Fruit fly (Drosophila melanogaster) whole organism, embryonic: ENCODE measurements around the gene tra.
A peak's percentile ranks its signal among the peaks of the same experiment; 100 is the strongest.

Source experiments
- Atf-2 ChIP-seq: fragments of 200-800 bp; sonication (Bioruptor generic); optimal IDR thresholded peaks from 2 replicates; lab custom pipeline; 2016; ENCODE audit warnings: missing biosample characterization, missing genetic modification characterization
- CG10209 ChIP-seq: fragments of 200-800 bp; sonication (Bioruptor generic); optimal IDR thresholded peaks from 3 replicates; lab custom pipeline; 2017; ENCODE audit warnings: missing biosample characterization, mild to moderate bottlenecking, missing genetic modification characterization, missing genetic modification reagents
- CG10267 ChIP-seq: fragments of 200-800 bp; sonication (Bioruptor generic); optimal IDR thresholded peaks from 2 replicates; lab custom pipeline; 2018; ENCODE audit warnings: missing biosample characterization, mild to moderate bottlenecking, missing genetic modification characterization, moderate library complexity
- CG10543 ChIP-seq: fragments of 200-800 bp; sonication (Bioruptor generic); optimal IDR thresholded peaks from 3 replicates; lab custom pipeline; 2017; ENCODE audit warnings: missing biosample characterization, mild to moderate bottlenecking, missing genetic modification characterization, moderate library complexity
- CG10959 ChIP-seq: fragments of 200-800 bp; sonication (Bioruptor generic); IDR thresholded peaks from 2 replicates; pipeline ENCODE4 v1.3.6; 2022; ENCODE audit warnings: missing biosample characterization, missing genetic modification characterization
- CG11456 ChIP-seq: fragments of 200-800 bp; sonication (Bioruptor generic); IDR thresholded peaks from 3 replicates; pipeline ENCODE4 v1.3.6; 2022; ENCODE audit warnings: missing biosample characterization, missing genetic modification characterization
- CG11695 ChIP-seq: fragments of 200-800 bp; sonication (Bioruptor generic); IDR thresholded peaks from 3 replicates; pipeline ENCODE4 v1.3.6; 2022; ENCODE audit warnings: missing biosample characterization, missing genetic modification characterization
- CG11696 ChIP-seq: fragments of 200-800 bp; sonication (Bioruptor generic); IDR thresholded peaks from 2 replicates; pipeline ENCODE4 v1.3.6; 2022; ENCODE audit warnings: missing biosample characterization, missing genetic modification characterization
- CG13123 ChIP-seq: fragments of 200-800 bp; sonication (Bioruptor generic); optimal IDR thresholded peaks from 2 replicates; lab custom pipeline; 2016; ENCODE audit warnings: missing biosample characterization, missing genetic modification characterization
- CG13296 ChIP-seq: fragments of 200-800 bp; sonication (Bioruptor generic); optimal IDR thresholded peaks from 3 replicates; lab custom pipeline; 2018; ENCODE audit warnings: missing biosample characterization, mild to moderate bottlenecking, missing genetic modification characterization
- CG15073 ChIP-seq: fragments of 200-800 bp; sonication (Bioruptor generic); optimal IDR thresholded peaks from 2 replicates; lab custom pipeline; 2016; ENCODE audit warnings: missing biosample characterization, missing genetic modification characterization
- CG15696 ChIP-seq: fragments of 200-800 bp; sonication (Bioruptor generic); optimal IDR thresholded peaks from 2 replicates; lab custom pipeline; 2019; ENCODE audit warnings: missing biosample characterization, mild to moderate bottlenecking, missing genetic modification characterization, moderate library complexity
- CG18476 ChIP-seq: fragments of 200-800 bp; sonication (Bioruptor generic); optimal IDR thresholded peaks from 2 replicates; lab custom pipeline; 2016; ENCODE audit warnings: missing biosample characterization, mild to moderate bottlenecking, missing genetic modification characterization
- CG2116 ChIP-seq: fragments of 200-800 bp; sonication (Bioruptor generic); optimal IDR thresholded peaks from 3 replicates; lab custom pipeline; 2018; ENCODE audit warnings: missing biosample characterization, mild to moderate bottlenecking, missing genetic modification characterization
- CG3163 ChIP-seq: fragments of 200-800 bp; sonication (Bioruptor generic); optimal IDR thresholded peaks from 3 replicates; lab custom pipeline; 2016; ENCODE audit warnings: missing biosample characterization, missing genetic modification characterization
- CG32532 ChIP-seq: fragments of 200-800 bp; sonication (Bioruptor generic); IDR thresholded peaks from 2 replicates; pipeline ENCODE4 v1.3.6; 2022; ENCODE audit warnings: missing biosample characterization, missing genetic modification characterization
- CG32767 ChIP-seq: fragments of 200-800 bp; sonication (Bioruptor generic); IDR thresholded peaks from 2 replicates; pipeline ENCODE4 v1.3.6; 2022; ENCODE audit warnings: missing biosample characterization, missing genetic modification characterization
- CG34376 ChIP-seq: fragments of 200-800 bp; sonication (Bioruptor generic); optimal IDR thresholded peaks from 2 replicates; lab custom pipeline; 2018; ENCODE audit warnings: missing biosample characterization, mild to moderate bottlenecking, missing genetic modification characterization
- CG6254 ChIP-seq: fragments of 200-800 bp; sonication (Bioruptor generic); optimal IDR thresholded peaks from 3 replicates; lab custom pipeline; 2017; ENCODE audit warnings: mild to moderate bottlenecking, missing biosample characterization, missing genetic modification reagents, missing genetic modification characterization
- CG6272 ChIP-seq: fragments of 200-800 bp; sonication (Bioruptor generic); IDR thresholded peaks from 2 replicates; pipeline ENCODE4 v1.3.6; 2022; ENCODE audit warnings: missing biosample characterization, missing genetic modification characterization
- D ChIP-seq, 2 experiments: fragments of 200-800 bp in 1 of 2; fragments of >200 bp in 1 of 2; sonication (Bioruptor generic) in 1 of 2; optimal IDR thresholded peaks; 2 replicates in 1 of 2; 3 replicates in 1 of 2; lab custom pipeline; 2017; ENCODE audit warnings: mild to moderate bottlenecking in 1 of 2, missing biosample characterization in 1 of 2, missing genetic modification characterization in 1 of 2, missing genetic modification reagents in 1 of 2
- Dek ChIP-seq: fragments of 200-800 bp; sonication (Bioruptor generic); optimal IDR thresholded peaks from 3 replicates; lab custom pipeline; 2019; ENCODE audit warnings: missing biosample characterization, mild to moderate bottlenecking, missing genetic modification characterization, moderate library complexity
- Gug ChIP-seq: fragments of 200-800 bp; sonication (Bioruptor generic); IDR thresholded peaks from 4 replicates; pipeline ENCODE4 v1.3.6; 2022; ENCODE audit warnings: missing biosample characterization, missing genetic modification characterization
- Hr39 ChIP-seq: fragments of >200 bp; optimal IDR thresholded peaks from 2 replicates; lab custom pipeline; 2017
- MTF-1 ChIP-seq: fragments of 200-800 bp; sonication (Bioruptor generic); optimal IDR thresholded peaks from 2 replicates; lab custom pipeline; 2018; ENCODE audit warnings: missing biosample characterization, mild to moderate bottlenecking, missing genetic modification characterization, borderline replicate concordance
- Nf-YC ChIP-seq: fragments of 200-800 bp; optimal IDR thresholded peaks from 3 replicates; lab custom pipeline; 2019; ENCODE audit warnings: missing biosample characterization, mild to moderate bottlenecking, missing genetic modification characterization, moderate library complexity
- Poxn ChIP-seq: fragments of 200-800 bp; sonication (Bioruptor generic); IDR thresholded peaks from 2 replicates; pipeline ENCODE4 v1.3.6; 2022; ENCODE audit warnings: missing biosample characterization, missing genetic modification characterization
- Sry-β ChIP-seq: fragments of 200-800 bp; sonication (Bioruptor generic); optimal IDR thresholded peaks from 2 replicates; lab custom pipeline; 2018; ENCODE audit warnings: missing biosample characterization, mild to moderate bottlenecking, missing genetic modification characterization, moderate library complexity
- Ssrp ChIP-seq: fragments of 200-800 bp; sonication (Bioruptor generic); optimal IDR thresholded peaks from 2 replicates; lab custom pipeline; 2018; ENCODE audit warnings: missing biosample characterization, mild to moderate bottlenecking, missing genetic modification characterization, moderate library complexity
- Vsx1 ChIP-seq: fragments of 200-800 bp; sonication (Bioruptor generic); optimal IDR thresholded peaks from 2 replicates; lab custom pipeline; 2017; ENCODE audit warnings: missing biosample characterization, mild to moderate bottlenecking, missing genetic modification characterization, missing genetic modification reagents
- amos ChIP-seq: fragments of 200-800 bp; sonication (Bioruptor generic); IDR thresholded peaks from 2 replicates; pipeline ENCODE4 v1.3.6; 2022; ENCODE audit warnings: missing biosample characterization, missing genetic modification characterization; ENCODE audit not compliant: partially characterized antibody
- ara ChIP-seq: fragments of 200-800 bp; sonication (Bioruptor generic); IDR thresholded peaks from 2 replicates; pipeline ENCODE4 v1.3.6; 2022; ENCODE audit warnings: missing biosample characterization, missing genetic modification characterization
- bsh ChIP-seq, 2 experiments: fragments of 200-800 bp; sonication (Bioruptor generic); optimal IDR thresholded peaks; 2 replicates each; lab custom pipeline; 2017 to 2018; ENCODE audit warnings: mild to moderate bottlenecking in 2 of 2, missing biosample characterization in 2 of 2, missing genetic modification characterization in 2 of 2, moderate library complexity in 1 of 2
- cad ChIP-seq: fragments of >200 bp; optimal IDR thresholded peaks from 2 replicates; lab custom pipeline; 2017; ENCODE audit warnings: missing biosample characterization, missing genetic modification characterization
- chm ChIP-seq: fragments of 200-800 bp; sonication (Bioruptor generic); IDR thresholded peaks from 2 replicates; pipeline ENCODE4 v1.3.6; 2022; ENCODE audit warnings: missing biosample characterization, missing genetic modification characterization
- cwo ChIP-seq: fragments of 200-800 bp; sonication (Bioruptor generic); optimal IDR thresholded peaks from 3 replicates; lab custom pipeline; 2017; ENCODE audit warnings: missing biosample characterization, missing genetic modification characterization, mild to moderate bottlenecking, moderate library complexity, missing genetic modification reagents
- danr ChIP-seq: fragments of 200-800 bp; sonication (Bioruptor generic); IDR thresholded peaks from 2 replicates; pipeline ENCODE4 v1.3.6; 2022; ENCODE audit warnings: missing biosample characterization, missing genetic modification characterization
- eve ChIP-seq, 2 experiments: fragments of >200 bp; optimal IDR thresholded peaks; 2 replicates each; lab custom pipeline; 2017; ENCODE audit warnings: missing biosample characterization in 2 of 2, missing genetic modification characterization in 2 of 2
- h ChIP-seq: fragments of >200 bp; optimal IDR thresholded peaks from 2 replicates; lab custom pipeline; 2017
- ind ChIP-seq: fragments of 200-800 bp; sonication (Bioruptor generic); optimal IDR thresholded peaks from 3 replicates; lab custom pipeline; 2016; ENCODE audit warnings: missing biosample characterization, missing genetic modification characterization
- jigr1 ChIP-seq: fragments of 200-800 bp; sonication (Bioruptor generic); IDR thresholded peaks from 3 replicates; pipeline ENCODE4 v1.3.6; 2022; ENCODE audit warnings: missing biosample characterization, missing genetic modification characterization
- jumu ChIP-seq: fragments of 200-800 bp; sonication (Bioruptor generic); optimal IDR thresholded peaks from 3 replicates; lab custom pipeline; 2016; ENCODE audit warnings: missing biosample characterization, missing genetic modification characterization
- mld ChIP-seq: fragments of 200-800 bp; sonication (Bioruptor generic); IDR thresholded peaks from 3 replicates; pipeline ENCODE4 v1.3.6; 2022; ENCODE audit warnings: missing biosample characterization, missing genetic modification characterization; ENCODE audit not compliant: partially characterized antibody
- odd ChIP-seq: fragments of 200-800 bp; sonication (Bioruptor generic); optimal IDR thresholded peaks from 2 replicates; lab custom pipeline; 2017; ENCODE audit warnings: missing biosample characterization, mild to moderate bottlenecking, missing genetic modification characterization
- pum ChIP-seq: fragments of 200-800 bp; sonication (Bioruptor generic); optimal IDR thresholded peaks from 2 replicates; lab custom pipeline; 2016; ENCODE audit warnings: missing biosample characterization, missing genetic modification characterization
- sens-2 ChIP-seq: fragments of 200-800 bp; sonication (Bioruptor generic); IDR thresholded peaks from 2 replicates; pipeline ENCODE4 v1.3.6; 2022; ENCODE audit warnings: missing biosample characterization, missing genetic modification characterization
- sim ChIP-seq: fragments of 200-800 bp; sonication (Bioruptor generic); IDR thresholded peaks from 2 replicates; pipeline ENCODE4 v1.3.6; 2022; ENCODE audit warnings: missing biosample characterization, missing genetic modification characterization
- sr ChIP-seq: fragments of 200-800 bp; sonication (Bioruptor generic); IDR thresholded peaks from 3 replicates; pipeline ENCODE4 v1.3.6; 2022; ENCODE audit warnings: missing biosample characterization, missing genetic modification characterization
- tgo ChIP-seq: fragments of 200-800 bp; sonication (Bioruptor generic); IDR thresholded peaks from 3 replicates; pipeline ENCODE4 v1.3.6; 2022; ENCODE audit warnings: missing biosample characterization, missing genetic modification characterization
- tup ChIP-seq: fragments of 200-800 bp; sonication (Bioruptor generic); optimal IDR thresholded peaks from 2 replicates; lab custom pipeline; 2016; ENCODE audit warnings: missing biosample characterization, mild to moderate bottlenecking, missing genetic modification characterization, moderate library complexity
- zfh2 ChIP-seq: fragments of 200-800 bp; sonication (Bioruptor generic); optimal IDR thresholded peaks from 2 replicates; lab custom pipeline; 2016; ENCODE audit warnings: missing biosample characterization, missing genetic modification characterization

The tra gene

dm6 chr3L:16612152-16612551 lies 21.3 kb upstream of the tra start, which contains the start of gene CG4101 (continued):
- TF ChIP-seq Nf-YC, result peak; percentile 75
- no peak for TF ChIP-seq Poxn (GFP tag; lab: Robert Waterston, UW)
- peak; percentile 60; the same call in 1 of the 2 replicates for TF ChIP-seq sens-2
- TF ChIP-seq CG32767 (GFP tag; lab: Robert Waterston, UW), result peak; percentile 77
- no peak for TF ChIP-seq sim (GFP tag; lab: Robert Waterston, UW)
- TF ChIP-seq zfh2 (GFP tag; lab: Kevin White, UChicago), result peak; percentile 86
- peak; percentile 79 for TF ChIP-seq CG2116 (GFP tag; lab: Kevin White, UChicago)
- TF ChIP-seq jumu, result peak; percentile 58
- TF ChIP-seq tup (GFP tag; lab: Kevin White, UChicago), result peak; percentile 65
- TF ChIP-seq CG13296 (GFP tag; lab: Kevin White, UChicago), result peak; percentile 77
- peak; percentile 75 for TF ChIP-seq Ssrp (tag; lab: Kevin White, UChicago)
- no peak for TF ChIP-seq sr (GFP tag; lab: Robert Waterston, UW)
- no peak for TF ChIP-seq h (lab: Kevin White, UChicago)
- TF ChIP-seq jigr1, result no peak
- TF ChIP-seq Atf-2 (GFP tag; lab: Kevin White, UChicago), result peak; percentile 62
- no peak for TF ChIP-seq mld (GFP tag; lab: Robert Waterston, UW)
- peak; percentile 25 for TF ChIP-seq CG13123 (GFP tag; lab: Kevin White, UChicago)
- TF ChIP-seq CG11456 (GFP tag; lab: Robert Waterston, UW), result peak; percentile 82
- TF ChIP-seq amos (GFP tag; lab: Robert Waterston, UW), result peak; percentile 76
- peak; percentile 85 for TF ChIP-seq CG10267 (tag; lab: Kevin White, UChicago)
- TF ChIP-seq CG34376, result peak; percentile 77
- peak; percentile 50 for TF ChIP-seq cwo
- peak; percentile 57 for TF ChIP-seq danr (GFP tag; lab: Robert Waterston, UW)
- TF ChIP-seq CG15696 (tag; lab: Kevin White, UChicago), result peak; percentile 84
- no peak; the same call in 1 of the 2 replicates for TF ChIP-seq ara (GFP tag; lab: Robert Waterston, UW)
- peak; percentile 62 for TF ChIP-seq odd (GFP tag; lab: Kevin White, UChicago)
- TF ChIP-seq CG11696, result peak; percentile 61; the same call in 1 of the 2 replicates
- peak; percentile 72 for TF ChIP-seq CG18476 (GFP tag; lab: Kevin White, UChicago)
- no peak for TF ChIP-seq D (optimal IDR thresholded peaks at IDR 0.05; lab: Kevin White, UChicago)
- peak; percentile 39 for TF ChIP-seq D (GFP tag; optimal IDR thresholded peaks at IDR 0.05; lab: Kevin White, UChicago)
- peak; percentile 84 for TF ChIP-seq CG32532
- peak; percentile 35 to 79 for TF ChIP-seq bsh (GFP tag; optimal IDR thresholded peaks at IDR 0.05; lab: Kevin White, UChicago)
- no peak for TF ChIP-seq eve (GFP tag; optimal IDR thresholded peaks at IDR 0.05; lab: Kevin White, UChicago)
- TF ChIP-seq MTF-1 (GFP tag; lab: Kevin White, UChicago), result no peak
- peak; percentile 2 for TF ChIP-seq CG3163 (GFP tag; lab: Kevin White, UChicago)
- no peak for TF ChIP-seq Hr39 (lab: Kevin White, UChicago)
- peak; percentile 77 for TF ChIP-seq Dek (tag; lab: Kevin White, UChicago)
- peak; percentile 82 for TF ChIP-seq ind
- peak; percentile 74 for TF ChIP-seq CG10209 (GFP tag; lab: Kevin White, UChicago)
- TF ChIP-seq CG6254 (GFP tag; lab: Kevin White, UChicago), result peak; percentile 42
- peak; percentile 65 for TF ChIP-seq pum (GFP tag; lab: Kevin White, UChicago)
- TF ChIP-seq CG10959 (GFP tag; lab: Robert Waterston, UW), result peak; percentile 44
- no peak for TF ChIP-seq Sry-β (GFP tag; lab: Kevin White, UChicago)
- TF ChIP-seq Gug (GFP tag; lab: Robert Waterston, UW), result peak; percentile 73; the same call in 2 of the 4 replicates
- TF ChIP-seq CG15073 (GFP tag; lab: Kevin White, UChicago), result no peak
- no peak for TF ChIP-seq cad (GFP tag; lab: Kevin White, UChicago)
- peak; percentile 80 for TF ChIP-seq tgo
- no peak for TF ChIP-seq chm (GFP tag; lab: Robert Waterston, UW)
- TF ChIP-seq CG10543, result peak; percentile 81
- peak; percentile 77 for TF ChIP-seq CG6272 (GFP tag; lab: Robert Waterston, UW)
- TF ChIP-seq CG11695 (GFP tag; lab: Robert Waterston, UW), result peak; percentile 59; the same call in 1 of the 3 replicates
- peak; percentile 11 for TF ChIP-seq Vsx1 (GFP tag; lab: Kevin White, UChicago)
